Fruit fly (Drosophila melanogaster): ENCODE data around the gene Amt.
A peak's percentile ranks its signal among the peaks of the same experiment; 100 is the strongest.

The Amt gene

dm6 chr3R:15243452-15243851 lies 5.5 kb downstream of the Amt start:
- TF ChIP-seq Myc (optimal IDR thresholded peaks at IDR 0.05) (peak; percentile 56), CrebA (GFP tag; optimal IDR thresholded peaks at IDR 0.05; ENCODE audit: borderline replicate concordance) (no peak), Hr83 (GFP tag; optimal IDR thresholded peaks at IDR 0.05; ENCODE audit: poor library complexity, severe bottlenecking) (no peak), brk (GFP tag; optimal IDR thresholded peaks at IDR 0.05) (peak; percentile 34), dsf (GFP tag; optimal IDR thresholded peaks at IDR 0.05; ENCODE audit: borderline replicate concordance) (no peak), usp (GFP tag; optimal IDR thresholded peaks at IDR 0.05) (no peak), Dif (GFP tag; optimal IDR thresholded peaks at IDR 0.05; ENCODE audit: partially characterized antibody) (peak; percentile 48), tai (GFP tag; optimal IDR thresholded peaks at IDR 0.05) (no peak), CG32264 (GFP tag; optimal IDR thresholded peaks at IDR 0.05) (peak; percentile 30), woc (GFP tag; optimal IDR thresholded peaks at IDR 0.05) (no peak), dmrt93B (GFP tag; optimal IDR thresholded peaks at IDR 0.05) (no peak), jim (GFP tag; optimal IDR thresholded peaks at IDR 0.05) (no peak), Rel (GFP tag; optimal IDR thresholded peaks at IDR 0.05) (peak; percentile 9), Rel (tag; optimal IDR thresholded peaks at IDR 0.05) (peak; percentile 34), Hr78 (GFP tag; optimal IDR thresholded peaks at IDR 0.05) (peak; percentile 29), pan (optimal IDR thresholded peaks at IDR 0.05) (no peak), sage (GFP tag; optimal IDR thresholded peaks at IDR 0.05) (peak; percentile 60), dl (GFP tag; optimal IDR thresholded peaks at IDR 0.05; ENCODE audit: insufficient read depth in 1 of 2, partially characterized antibody in 2 of 2) (no peak), sv (GFP tag; optimal IDR thresholded peaks at IDR 0.05) (no peak), foxo (GFP tag; optimal IDR thresholded peaks at IDR 0.05) (no peak), h (GFP tag; optimal IDR thresholded peaks at IDR 0.05) (peak; percentile 63), Abd-B (GFP tag; optimal IDR thresholded peaks at IDR 0.05) (no peak), br (GFP tag; optimal IDR thresholded peaks at IDR 0.05) (no peak), Sp1 (GFP tag; optimal IDR thresholded peaks at IDR 0.05) (no peak), CG9705 (GFP tag; optimal IDR thresholded peaks at IDR 0.05) (no peak), N (GFP tag; optimal IDR thresholded peaks at IDR 0.05) (peak; percentile 69), rgr (GFP tag; optimal IDR thresholded peaks at IDR 0.05) (peak; percentile 13), OdsH (GFP tag; optimal IDR thresholded peaks at IDR 0.05) (no peak), GATAd (GFP tag; optimal IDR thresholded peaks at IDR 0.05) (no peak), Dfd (GFP tag; optimal IDR thresholded peaks at IDR 0.05) (no peak), HLH106 (tag; optimal IDR thresholded peaks at IDR 0.05) (no peak), lola (GFP tag; optimal IDR thresholded peaks at IDR 0.05) (no peak), Jra (GFP tag; optimal IDR thresholded peaks at IDR 0.05) (peak; percentile 33), ey (GFP tag; optimal IDR thresholded peaks at IDR 0.05) (peak; percentile 4), Hnf4 (GFP tag; optimal IDR thresholded peaks at IDR 0.05) (no peak), fru (GFP tag; optimal IDR thresholded peaks at IDR 0.05) (peak; percentile 0), Vsx2 (GFP tag; optimal IDR thresholded peaks at IDR 0.05; ENCODE audit: partially characterized antibody) (no peak), psq (GFP tag; optimal IDR thresholded peaks at IDR 0.05) (no peak), Mio (GFP tag; optimal IDR thresholded peaks at IDR 0.05) (no peak)

dm6 chr3R:15243046-15243356 lies 5.9 kb downstream of the Amt start:
- TF ChIP-seq HLH106 (tag; optimal IDR thresholded peaks at IDR 0.05) (no peak), dmrt93B (GFP tag; optimal IDR thresholded peaks at IDR 0.05) (no peak), sv (GFP tag; optimal IDR thresholded peaks at IDR 0.05) (no peak), Hnf4 (GFP tag; optimal IDR thresholded peaks at IDR 0.05) (no peak), CG32264 (GFP tag; optimal IDR thresholded peaks at IDR 0.05) (no peak), foxo (GFP tag; optimal IDR thresholded peaks at IDR 0.05) (no peak), brk (GFP tag; optimal IDR thresholded peaks at IDR 0.05) (no peak), dl (GFP tag; optimal IDR thresholded peaks at IDR 0.05; ENCODE audit: insufficient read depth in 1 of 2, partially characterized antibody in 2 of 2) (no peak), rgr (GFP tag; optimal IDR thresholded peaks at IDR 0.05) (no peak), sage (GFP tag; optimal IDR thresholded peaks at IDR 0.05) (no peak), Vsx2 (GFP tag; optimal IDR thresholded peaks at IDR 0.05; ENCODE audit: partially characterized antibody) (no peak), woc (GFP tag; optimal IDR thresholded peaks at IDR 0.05) (no peak), fru (GFP tag; optimal IDR thresholded peaks at IDR 0.05) (no peak), Dif (GFP tag; optimal IDR thresholded peaks at IDR 0.05; ENCODE audit: partially characterized antibody) (no peak), Hr78 (GFP tag; optimal IDR thresholded peaks at IDR 0.05) (no peak)

Data from whole organism, wandering third instar larva.